Worm (Caenorhabditis elegans) whole organism, L4 larva: ENCODE data around the gene dyf-6.
A peak's percentile ranks its signal among the peaks of the same experiment; 100 is the strongest.

ENCODE experiments used
- F10B5.3 ChIP-seq: sonication (generic microtip); optimal IDR thresholded peaks from 2 replicates; lab custom pipeline; 2016; ENCODE audit warnings: mild to moderate bottlenecking, missing genetic modification characterization, missing compliant biosample characterization
- F49E8.2 ChIP-seq: sonication (generic microtip); optimal IDR thresholded peaks from 2 replicates; lab custom pipeline; 2016; ENCODE audit warnings: missing compliant biosample characterization, mild to moderate bottlenecking, missing genetic modification characterization, borderline replicate concordance
- T26A8.4 ChIP-seq: fragments of 200-800 bp; sonication (Bioruptor generic); IDR thresholded peaks from 2 replicates; pipeline ENCODE4 v1.3.6; 2022; ENCODE audit warnings: missing genetic modification characterization, missing compliant biosample characterization
- aha-1 ChIP-seq: fragments of 150-350 bp; peaks from one replicate; lab custom pipeline; 2014; ENCODE audit warnings: missing biosample characterization, missing genetic modification characterization
- arid-1 ChIP-seq: fragments of 200-800 bp; sonication (Bioruptor generic); conservative IDR thresholded peaks from 2 replicates; pipeline ENCODE4 v1.3.6; 2022; ENCODE audit warnings: missing genetic modification reagents, missing genetic modification characterization, missing compliant biosample characterization
- ceh-20 ChIP-seq: fragments of 200-800 bp; sonication (Bioruptor generic); IDR thresholded peaks from 2 replicates; pipeline ENCODE4 v1.3.6; 2022; ENCODE audit warnings: missing genetic modification reagents, missing genetic modification characterization, missing compliant biosample characterization
- daf-16 ChIP-seq, 3 experiments: sonication (generic microtip); optimal IDR thresholded peaks; 2 replicates each; lab custom pipeline; 2016 to 2017; ENCODE audit warnings: missing genetic modification characterization in 3 of 3, missing genetic modification reagents in 3 of 3, mild to moderate bottlenecking in 2 of 3, missing compliant biosample characterization in 2 of 3, missing biosample characterization in 1 of 3, moderate library complexity in 1 of 3
- dmd-6 ChIP-seq: fragments of 200-800 bp; sonication (Bioruptor generic); IDR thresholded peaks from 2 replicates; pipeline ENCODE4 v1.3.6; 2022; ENCODE audit warnings: missing genetic modification reagents, missing genetic modification characterization, missing compliant biosample characterization
- dpl-1 ChIP-seq: fragments of 150-350 bp; optimal IDR thresholded peaks from 2 replicates; lab custom pipeline; 2014; ENCODE audit warnings: missing biosample characterization, missing genetic modification reagents, missing genetic modification characterization
- duxl-1 ChIP-seq: sonication (generic microtip); optimal IDR thresholded peaks from 2 replicates; lab custom pipeline; 2016; ENCODE audit warnings: mild to moderate bottlenecking, missing genetic modification characterization, moderate library complexity, missing compliant biosample characterization; ENCODE audit not compliant: poor library complexity
- fkh-10 ChIP-seq: fragments of 150-350 bp; optimal IDR thresholded peaks from 2 replicates; lab custom pipeline; 2014; ENCODE audit warnings: missing biosample characterization, missing genetic modification reagents, missing genetic modification characterization
- fos-1 ChIP-seq: fragments of 150-350 bp; optimal IDR thresholded peaks from 2 replicates; lab custom pipeline; 2014; ENCODE audit warnings: missing biosample characterization, missing genetic modification characterization
- hlh-11 ChIP-seq: fragments of 200-800 bp; sonication (Bioruptor generic); optimal IDR thresholded peaks from 2 replicates; lab custom pipeline; 2018; ENCODE audit warnings: mild to moderate bottlenecking, missing genetic modification characterization, missing compliant biosample characterization
- hlh-30 ChIP-seq: sonication (generic microtip); optimal IDR thresholded peaks from 2 replicates; lab custom pipeline; 2017; ENCODE audit warnings: antibody characterized with exemption, mild to moderate bottlenecking, missing genetic modification characterization, missing compliant biosample characterization; ENCODE audit not compliant: insufficient read depth
- hmg-1.1 ChIP-seq: fragments of 200-800 bp; sonication (Bioruptor generic); IDR thresholded peaks from 2 replicates; pipeline ENCODE4 v1.3.6; 2022; ENCODE audit warnings: missing genetic modification reagents, missing genetic modification characterization, missing compliant biosample characterization
- lim-7 ChIP-seq: fragments of 200-800 bp; sonication (Bioruptor generic); IDR thresholded peaks from 2 replicates; pipeline ENCODE4 v1.3.6; 2022; ENCODE audit warnings: missing genetic modification characterization, missing compliant biosample characterization
- lin-13 ChIP-seq: fragments of 150-350 bp; optimal IDR thresholded peaks from 2 replicates; lab custom pipeline; 2014; ENCODE audit warnings: missing biosample characterization, missing genetic modification reagents, missing genetic modification characterization
- lin-15B ChIP-seq: fragments of 150-350 bp; sonication (generic microtip); optimal IDR thresholded peaks from 3 replicates; lab custom pipeline; 2014; ENCODE audit warnings: missing biosample characterization, missing genetic modification characterization
- lin-29 ChIP-seq: fragments of 200-800 bp; sonication (Bioruptor generic); IDR thresholded peaks from 2 replicates; pipeline ENCODE4 v1.3.6; 2022; ENCODE audit warnings: missing genetic modification reagents, missing genetic modification characterization, missing compliant biosample characterization
- madf-5 ChIP-seq, 2 experiments: fragments of 200-800 bp; sonication (Bioruptor generic); IDR thresholded peaks; 2 replicates each; pipeline ENCODE4 v1.3.6; 2022; ENCODE audit warnings: missing compliant biosample characterization in 2 of 2, missing genetic modification characterization in 2 of 2
- mdl-1 ChIP-seq, 2 experiments: fragments of 150-350 bp in 1 of 2; sonication (generic microtip) in 1 of 2; optimal IDR thresholded peaks; 2 replicates each; lab custom pipeline; 2014 to 2017; ENCODE audit warnings: missing biosample characterization in 2 of 2, missing genetic modification characterization in 2 of 2
- mep-1 ChIP-seq: fragments of 150-350 bp; sonication (generic microtip); optimal IDR thresholded peaks from 3 replicates; lab custom pipeline; 2014; ENCODE audit warnings: missing biosample characterization, missing genetic modification characterization
- mes-2 ChIP-seq: sonication (generic microtip); optimal IDR thresholded peaks from 2 replicates; lab custom pipeline; 2016; ENCODE audit warnings: missing genotype, mild to moderate bottlenecking, missing genetic modification characterization, missing compliant biosample characterization; ENCODE audit not compliant: poor library complexity, severe bottlenecking
- mxl-2 ChIP-seq: fragments of 200-800 bp; sonication (Bioruptor generic); conservative IDR thresholded peaks from 2 replicates; pipeline ENCODE4 v1.3.6; 2022; ENCODE audit warnings: missing genetic modification reagents, missing genetic modification characterization, missing compliant biosample characterization
- mxl-3 ChIP-seq: fragments of 200-800 bp; sonication (Bioruptor generic); optimal IDR thresholded peaks from 2 replicates; lab custom pipeline; 2018; ENCODE audit warnings: mild to moderate bottlenecking, missing genetic modification characterization, missing compliant biosample characterization
- nhr-10 ChIP-seq: fragments of 150-350 bp; optimal IDR thresholded peaks from 2 replicates; lab custom pipeline; 2014; ENCODE audit warnings: missing biosample characterization, missing genetic modification characterization
- nhr-11 ChIP-seq: fragments of 150-350 bp; optimal IDR thresholded peaks from 2 replicates; lab custom pipeline; 2014; ENCODE audit warnings: missing biosample characterization, missing genetic modification characterization
- nhr-111 ChIP-seq: fragments of 200-800 bp; sonication (Bioruptor generic); optimal IDR thresholded peaks from 2 replicates; lab custom pipeline; 2018; ENCODE audit warnings: mild to moderate bottlenecking, missing genetic modification characterization, missing compliant biosample characterization
- nhr-25 ChIP-seq: sonication (generic microtip); optimal IDR thresholded peaks from 2 replicates; lab custom pipeline; 2017; ENCODE audit warnings: missing genetic modification characterization, mild to moderate bottlenecking, missing compliant biosample characterization, antibody characterized with exemption, moderate library complexity, borderline replicate concordance; ENCODE audit not compliant: insufficient read depth
- nhr-28 ChIP-seq: fragments of 150-350 bp; optimal IDR thresholded peaks from 2 replicates; lab custom pipeline; 2014; ENCODE audit warnings: missing biosample characterization, missing genetic modification characterization
- nhr-41 ChIP-seq: fragments of 200-800 bp; sonication (Bioruptor generic); IDR thresholded peaks from 2 replicates; pipeline ENCODE4 v1.3.6; 2022; ENCODE audit warnings: missing genetic modification reagents, missing genetic modification characterization, missing compliant biosample characterization
- nhr-42 ChIP-seq: fragments of 200-800 bp; sonication (Bioruptor generic); IDR thresholded peaks from 2 replicates; pipeline ENCODE4 v1.3.6; 2022; ENCODE audit warnings: missing genetic modification characterization, missing compliant biosample characterization
- nhr-48 ChIP-seq: sonication (generic microtip); optimal IDR thresholded peaks from 2 replicates; lab custom pipeline; 2016; ENCODE audit warnings: mild to moderate bottlenecking, missing genetic modification characterization, missing compliant biosample characterization
- nhr-6 ChIP-seq: fragments of 150-350 bp; optimal IDR thresholded peaks from 2 replicates; lab custom pipeline; 2014; ENCODE audit warnings: missing biosample characterization, missing genetic modification characterization
- nhr-77 ChIP-seq: fragments of 150-350 bp; optimal IDR thresholded peaks from 2 replicates; lab custom pipeline; 2014; ENCODE audit warnings: missing biosample characterization, missing genetic modification characterization
- pha-4 ChIP-seq, 2 experiments: fragments of 150-350 bp in 1 of 2; fragments of 200-800 bp in 1 of 2; sonication (Bioruptor generic) in 1 of 2; IDR thresholded peaks in 1 of 2; optimal IDR thresholded peaks in 1 of 2; 2 replicates each; pipeline versions ENCODE4 v1.3.6 to Lab custom; 2014 to 2022; ENCODE audit warnings: missing genetic modification characterization in 2 of 2, missing genetic modification reagents in 2 of 2, missing biosample characterization in 1 of 2, missing compliant biosample characterization in 1 of 2
- pqm-1 ChIP-seq: sonication (generic microtip); optimal IDR thresholded peaks from 2 replicates; lab custom pipeline; 2017; ENCODE audit warnings: missing biosample characterization, missing genetic modification characterization
- rbr-2 ChIP-seq: sonication (generic microtip); optimal IDR thresholded peaks from 2 replicates; lab custom pipeline; 2016; ENCODE audit warnings: missing genotype, missing genetic modification characterization, missing compliant biosample characterization
- skn-1 ChIP-seq: fragments of 150-350 bp; optimal IDR thresholded peaks from 2 replicates; lab custom pipeline; 2014; ENCODE audit warnings: missing biosample characterization, missing genetic modification characterization
- snpc-1.2 ChIP-seq: fragments of 200-800 bp; sonication (Bioruptor generic); IDR thresholded peaks from 2 replicates; pipeline ENCODE4 v1.3.6; 2022; ENCODE audit warnings: missing genetic modification reagents, missing genetic modification characterization, missing compliant biosample characterization
- spr-3 ChIP-seq: fragments of 200-800 bp; sonication (Bioruptor generic); optimal IDR thresholded peaks from 2 replicates; lab custom pipeline; 2018; ENCODE audit warnings: mild to moderate bottlenecking, missing genetic modification characterization, missing compliant biosample characterization
- tag-97 ChIP-seq: fragments of 200-800 bp; sonication (Bioruptor generic); IDR thresholded peaks from 2 replicates; pipeline ENCODE4 v1.3.6; 2022; ENCODE audit warnings: missing genetic modification characterization, missing compliant biosample characterization
- tra-1 ChIP-seq: fragments of 200-800 bp; sonication (Bioruptor generic); IDR thresholded peaks from 2 replicates; pipeline ENCODE4 v1.3.6; 2022; ENCODE audit warnings: missing genetic modification reagents, missing genetic modification characterization, missing compliant biosample characterization
- unc-62 ChIP-seq, 3 experiments: fragments of 150-350 bp in 1 of 3; sonication (generic microtip); optimal IDR thresholded peaks in 2 of 3; peaks in 1 of 3; 1 replicate in 1 of 3; 2 replicates in 2 of 3; lab custom pipeline; 2014 to 2017; ENCODE audit warnings: missing biosample characterization in 3 of 3, missing genetic modification characterization in 3 of 3, missing genetic modification reagents in 3 of 3, missing genotype in 1 of 3
- vab-7 ChIP-seq: fragments of 200-800 bp; sonication (Bioruptor generic); IDR thresholded peaks from 2 replicates; pipeline ENCODE4 v1.3.6; 2022; ENCODE audit warnings: missing genetic modification reagents, missing genetic modification characterization, missing compliant biosample characterization
- zag-1 ChIP-seq: fragments of 150-350 bp; optimal IDR thresholded peaks from 2 replicates; lab custom pipeline; 2014; ENCODE audit warnings: missing biosample characterization, missing genetic modification characterization
- zfp-3 ChIP-seq: fragments of 200-800 bp; sonication (Bioruptor generic); conservative IDR thresholded peaks from 2 replicates; pipeline ENCODE4 v1.3.6; 2022; ENCODE audit warnings: missing genetic modification reagents, missing genetic modification characterization, missing compliant biosample characterization
- ztf-11 ChIP-seq: fragments of 150-350 bp; optimal IDR thresholded peaks from 2 replicates; lab custom pipeline; 2014; ENCODE audit warnings: missing biosample characterization, missing genetic modification characterization
- ztf-7 ChIP-seq: fragments of 150-350 bp; optimal IDR thresholded peaks from 2 replicates; lab custom pipeline; 2014; ENCODE audit warnings: missing biosample characterization, missing genetic modification characterization

dyf-6 gene

DNA sequence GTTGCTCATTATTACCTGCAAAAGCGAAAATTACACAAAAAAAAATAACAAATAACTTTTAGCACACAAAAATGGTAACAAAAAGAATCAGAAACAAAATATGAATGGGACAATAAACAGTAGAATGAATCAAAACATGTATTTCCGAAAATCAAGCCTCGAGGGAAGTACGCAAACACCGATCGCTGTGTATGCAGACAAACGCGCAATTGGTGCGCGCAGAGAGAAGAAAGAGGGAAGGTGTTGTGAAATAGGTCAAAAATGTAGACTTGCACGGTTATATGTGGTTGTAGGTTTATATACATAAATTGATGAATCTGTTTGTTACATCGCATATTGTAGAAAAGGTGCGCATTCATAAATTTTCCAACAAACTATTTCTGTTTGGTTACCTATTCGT is 33.4 kb upstream of the dyf-6 start, which contains the start of gene cdk-11.2:
Gene cdk-11.2, minus strand, starts transcription at position 23 of the 400 bp plus-strand sequence.
- TF ChIP-seq nhr-28 (tag; lab: Kevin White, UChicago) (peak; percentile 77), hlh-11 (tag; lab: Kevin White, UChicago) (peak; percentile 58), nhr-48 (tag; lab: Kevin White, UChicago) (no peak), lin-13 (GFP tag; lab: Kevin White, UChicago) (peak; percentile 32), F49E8.2 (tag; lab: Kevin White, UChicago) (no peak), spr-3 (GFP tag; lab: Kevin White, UChicago) (no peak), fkh-10 (GFP tag; lab: Kevin White, UChicago) (peak; percentile 48), madf-5 (GFP tag; IDR thresholded peaks at IDR 0.05; lab: Robert Waterston, UW) (no peak), nhr-10 (tag; lab: Kevin White, UChicago) (no peak), nhr-25 (tag; lab: Kevin White, UChicago) (no peak), mes-2 (peak; percentile 84), aha-1 (no peak), zfp-3 (GFP tag; lab: Robert Waterston, UW) (no peak), lim-7 (GFP tag; lab: Robert Waterston, UW) (no peak), dmd-6 (GFP tag; lab: Robert Waterston, UW) (peak; percentile 50), nhr-41 (GFP tag; lab: Robert Waterston, UW) (no peak), snpc-1.2 (no peak), nhr-6 (tag; lab: Kevin White, UChicago) (peak; percentile 79), pqm-1 (peak; percentile 24), mdl-1 (tag; optimal IDR thresholded peaks at IDR 0.05; lab: Kevin White, UChicago) (peak in 1 of 2 experiments; percentile 64), mep-1 (no peak), pha-4 (GFP tag; IDR thresholded peaks at IDR 0.05; lab: Robert Waterston, UW) (no peak), pha-4 (tag; optimal IDR thresholded peaks at IDR 0.05; lab: Kevin White, UChicago) (peak; percentile 94), daf-16 (GFP tag; optimal IDR thresholded peaks at IDR 0.05; lab: Kevin White, UChicago) (no peak), daf-16 (tag; optimal IDR thresholded peaks at IDR 0.05; lab: Kevin White, UChicago) (peak; percentile 70), tra-1 (GFP tag; lab: Robert Waterston, UW) (no peak), zag-1 (tag; lab: Kevin White, UChicago) (no peak), hmg-1.1 (GFP tag; lab: Robert Waterston, UW) (peak; percentile 43; the same call in 1 of the 2 replicates), ztf-7 (tag; lab: Kevin White, UChicago) (peak; percentile 46), T26A8.4 (GFP tag; lab: Robert Waterston, UW) (no peak), duxl-1 (tag; lab: Kevin White, UChicago) (no peak), vab-7 (GFP tag; lab: Robert Waterston, UW) (no peak), unc-62 (GFP tag; optimal IDR thresholded peaks at IDR 0.05 in 1 of 2; lab: Kevin White, UChicago) (no peak), unc-62 (tag; optimal IDR thresholded peaks at IDR 0.05; lab: Kevin White, UChicago) (no peak), ceh-20 (GFP tag; lab: Robert Waterston, UW) (no peak), nhr-42 (GFP tag; lab: Robert Waterston, UW) (0 out of 2 replicates have a peak, but pooled peaks have one; percentile 13), skn-1 (tag; lab: Kevin White, UChicago) (no peak), lin-15B (tag; lab: Kevin White, UChicago) (no peak), nhr-11 (tag; lab: Kevin White, UChicago) (peak; percentile 37), mxl-3 (GFP tag; lab: Kevin White, UChicago) (peak; percentile 54), nhr-77 (tag; lab: Kevin White, UChicago) (peak; percentile 51), mxl-2 (GFP tag; lab: Robert Waterston, UW) (no peak), tag-97 (no peak), arid-1 (GFP tag; lab: Robert Waterston, UW) (no peak), F10B5.3 (tag; lab: Kevin White, UChicago) (no peak), nhr-111 (GFP tag; lab: Kevin White, UChicago) (no peak), fos-1 (tag; lab: Kevin White, UChicago) (no peak), rbr-2 (tag; lab: Kevin White, UChicago) (peak; percentile 60), lin-29 (GFP tag; lab: Robert Waterston, UW) (no peak), hlh-30 (tag; lab: Kevin White, UChicago) (peak; percentile 71), ztf-11 (no peak), dpl-1 (GFP tag; lab: Kevin White, UChicago) (peak; percentile 62)
